Worm (Caenorhabditis elegans) whole organism, L4/young adult: Measurements from ENCODE around the gene C54H2.4.

Experiments
- W03F9.2 ChIP-seq: fragments of 150-350 bp; optimal IDR thresholded peaks from 2 replicates; lab custom pipeline; 2014; ENCODE audit warnings: missing biosample characterization, missing genetic modification characterization
- dao-5 ChIP-seq: sonication (generic microtip); optimal IDR thresholded peaks from 2 replicates; lab custom pipeline; 2016; ENCODE audit warnings: missing genotype, missing genetic modification characterization, moderate library complexity, missing compliant biosample characterization
- him-1 ChIP-seq: sonication (generic microtip); optimal IDR thresholded peaks from 2 replicates; lab custom pipeline; 2016; ENCODE audit warnings: missing genotype, missing genetic modification reagents, missing genetic modification characterization, missing compliant biosample characterization

Gene C54H2.4

DNA sequence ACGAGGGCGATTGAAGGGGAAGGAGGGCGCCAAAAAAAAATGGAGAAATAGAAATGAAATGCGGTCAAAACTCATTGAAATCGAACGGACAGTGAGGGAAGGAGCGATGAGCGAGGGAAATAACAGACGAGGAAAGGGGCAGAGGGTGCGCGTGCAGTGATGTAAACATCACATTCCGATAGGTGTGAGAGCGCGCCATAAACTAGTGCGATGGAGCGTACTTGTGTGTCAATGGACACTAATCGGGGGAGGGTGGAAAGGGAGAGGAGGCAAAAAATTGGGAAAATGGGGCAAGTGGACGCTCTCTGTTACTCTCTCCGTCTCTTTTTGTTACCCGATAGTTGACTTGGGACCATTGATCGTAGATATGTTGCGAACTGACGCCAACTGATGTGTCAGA, 6.6 kb downstream of the C54H2.4 start:
- no peak for TF ChIP-seq dao-5 (tag; lab: Kevin White, UChicago)
- no peak for TF ChIP-seq W03F9.2
- TF ChIP-seq him-1 (tag; lab: Kevin White, UChicago) = no peak

DNA sequence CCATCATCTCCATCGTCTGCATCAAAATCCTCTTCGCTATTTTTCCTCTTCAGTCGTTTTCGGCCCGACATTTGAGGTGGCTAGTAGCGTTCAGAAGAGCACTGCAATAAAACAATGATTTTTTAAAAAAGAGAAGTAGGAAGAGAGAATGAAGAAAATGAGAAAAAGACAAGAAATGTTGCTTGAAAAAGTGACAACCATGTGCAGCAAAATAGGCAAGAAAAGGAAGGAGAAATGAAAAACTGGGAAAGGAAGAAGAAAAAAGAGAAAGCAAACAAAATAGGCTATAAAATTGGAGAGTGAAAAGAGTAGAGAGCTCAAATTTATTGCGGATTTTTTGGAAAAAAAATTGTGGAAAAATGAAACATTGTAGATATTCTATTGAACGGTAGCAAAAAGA, 7.3 kb downstream of the C54H2.4 start, which contains the start of gene tag-294:
TSS of gene tag-294 (minus strand) at position 101 of the 400 bp plus-strand sequence.
- TF ChIP-seq dao-5 (tag; lab: Kevin White, UChicago) (no peak), him-1 (tag; lab: Kevin White, UChicago) (no peak)

ce11 chrX:5753141-5753540, 17.4 kb downstream of the C54H2.4 start:
- TF ChIP-seq dao-5 (tag; lab: Kevin White, UChicago) (no peak), W03F9.2 (no peak), him-1 (tag; lab: Kevin White, UChicago) (no peak)

ce11 chrX:5746665-5747064, 23.9 kb downstream of the C54H2.4 start:
- TF ChIP-seq him-1 (tag; lab: Kevin White, UChicago) = no peak

ce11 chrX:5743209-5743608, 27.3 kb downstream of the C54H2.4 start, which contains the start of gene gnrr-4:
TSS of gene gnrr-4 (minus strand) at chrX:5743309.
- no peak for TF ChIP-seq him-1 (tag; lab: Kevin White, UChicago)
- TF ChIP-seq dao-5 (tag; lab: Kevin White, UChicago) = no peak
- no peak for TF ChIP-seq W03F9.2

DNA sequence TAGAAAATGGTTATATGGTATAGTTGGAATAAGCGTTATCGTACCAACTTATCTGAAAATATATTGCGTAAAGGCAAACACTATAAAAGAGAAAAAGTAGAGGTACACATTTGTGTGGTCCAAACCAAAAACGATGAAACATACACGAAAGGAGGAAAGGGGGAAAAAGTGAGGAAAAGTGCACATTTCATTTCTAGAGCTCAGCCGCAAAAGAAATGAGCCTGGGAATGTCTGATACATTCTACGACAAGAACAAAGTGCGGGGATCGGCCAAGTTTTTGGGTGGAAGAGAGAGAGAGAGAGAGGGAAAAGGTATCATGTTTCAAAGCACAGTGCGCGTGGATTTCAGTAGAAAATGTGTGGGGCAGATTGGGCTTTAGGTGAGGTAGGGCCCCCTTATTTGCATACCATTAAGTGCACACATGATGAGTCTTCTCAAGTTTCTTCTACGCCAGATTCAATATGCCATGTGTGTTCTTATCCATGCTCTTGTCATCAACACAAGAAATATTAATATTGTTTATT, 36.8 kb downstream of the C54H2.4 start, which contains the start of gene rgs-6:
TSS of gene rgs-6 (minus strand) at position 51 of the 525 bp plus-strand sequence.
- TF ChIP-seq him-1 (tag; lab: Kevin White, UChicago) (no peak), W03F9.2 (no peak), dao-5 (tag; lab: Kevin White, UChicago) (no peak)

ce11 chrX:5728956-5729467, 41.5 kb downstream of the C54H2.4 start:
- TF ChIP-seq W03F9.2 = no peak
- TF ChIP-seq him-1 (tag; lab: Kevin White, UChicago) = peak; percentile 84

- TF ChIP-seq dao-5 (tag; lab: Kevin White, UChicago) (no peak), him-1 (tag; lab: Kevin White, UChicago) (no peak), W03F9.2 (no peak)
Observed at ce11 chrX:5726160-5726559, 44.4 kb downstream of the C54H2.4 start.

ce11 chrX:5724544-5724943, 46.0 kb downstream of the C54H2.4 start:
- TF ChIP-seq W03F9.2 (no peak), dao-5 (tag; lab: Kevin White, UChicago) (no peak), him-1 (tag; lab: Kevin White, UChicago) (no peak)

ce11 chrX:5723758-5724157, 46.8 kb downstream of the C54H2.4 start:
- TF ChIP-seq W03F9.2 = no peak
- TF ChIP-seq him-1 (tag; lab: Kevin White, UChicago) = no peak
- no peak for TF ChIP-seq dao-5 (tag; lab: Kevin White, UChicago)

ce11 chrX:5720929-5721328, 49.6 kb downstream of the C54H2.4 start:
- no peak for TF ChIP-seq W03F9.2
- TF ChIP-seq dao-5 (tag; lab: Kevin White, UChicago) = no peak
- no peak for TF ChIP-seq him-1 (tag; lab: Kevin White, UChicago)

DNA sequence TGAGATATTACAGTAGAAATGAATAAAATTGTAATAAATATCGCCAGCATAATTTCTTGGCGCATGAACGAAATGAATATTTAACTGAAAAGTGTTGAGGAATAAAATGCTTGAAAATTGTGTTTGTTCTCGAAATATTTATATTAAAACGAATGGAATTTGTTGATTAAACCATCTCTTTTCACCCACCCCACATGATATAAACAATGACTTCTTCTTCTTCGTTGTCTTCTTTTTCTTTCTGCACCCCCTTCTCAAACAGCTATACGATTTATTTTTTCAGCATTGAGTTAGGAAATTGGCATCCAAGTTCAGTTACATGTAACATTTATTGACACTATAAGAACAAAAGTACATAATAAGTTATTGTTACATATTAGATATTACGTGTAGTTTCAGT, 50.4 kb downstream of the C54H2.4 start, which contains the start of gene C41G11.1:
TSS of gene C41G11.1 (minus strand) at position 101 of the 400 bp plus-strand sequence.
- TF ChIP-seq W03F9.2 (no peak), dao-5 (tag; lab: Kevin White, UChicago) (no peak), him-1 (tag; lab: Kevin White, UChicago) (no peak)
